Fruit fly (Drosophila melanogaster): Measurements from ENCODE around the gene CG6398.
A peak's percentile ranks its signal among the peaks of the same experiment; 100 is the strongest.

CG6398 gene

DNA sequence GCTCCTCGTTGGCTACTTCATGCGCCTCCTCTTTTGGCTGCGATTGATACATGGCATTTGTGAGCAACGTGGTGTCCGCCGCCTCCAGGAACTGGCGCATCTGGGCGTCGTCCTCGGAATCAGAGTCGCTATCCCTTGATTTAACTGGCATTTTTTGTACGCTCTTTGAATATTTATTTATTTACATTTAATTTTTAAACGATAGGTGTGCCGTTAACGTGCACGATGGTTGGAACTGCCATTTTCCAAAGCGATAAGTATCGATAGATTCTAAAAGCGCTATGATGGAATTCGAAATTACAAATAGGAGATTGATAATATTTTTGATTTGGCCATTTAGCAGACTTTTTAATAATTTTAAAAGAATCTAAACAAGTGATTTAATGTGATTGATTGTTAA is 21.8 kb downstream of the CG6398 start, which contains the start of gene CG32554:
CG32554 (minus strand) TSS at position 229 of the 400 bp plus-strand sequence.
- TF ChIP-seq noc (tag; optimal IDR thresholded peaks at IDR 0.05): no peak

DNA sequence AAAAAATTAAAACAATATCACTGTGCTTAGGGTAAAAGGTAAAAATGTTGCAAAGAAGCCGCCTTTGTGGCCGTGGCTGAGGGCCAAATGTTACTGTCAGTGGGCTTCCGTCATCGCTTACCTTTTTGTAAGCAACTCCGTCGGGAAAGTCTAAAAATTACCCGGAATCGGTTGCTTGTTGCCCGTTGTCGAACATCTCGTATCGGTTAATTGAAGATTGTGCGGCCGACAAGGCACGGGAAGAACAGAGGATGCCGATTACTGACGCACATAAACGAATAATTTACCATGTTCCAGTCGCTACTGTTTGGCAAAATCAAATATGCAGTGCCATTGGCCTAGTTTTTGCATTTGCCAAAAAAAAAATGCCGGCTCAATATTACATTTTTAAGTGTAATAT is 25.4 kb downstream of the CG6398 start, which contains the start of gene Mco4:
Mco4 (minus strand) TSS at position 101 of the 400 bp plus-strand sequence.
- no peak for TF ChIP-seq noc (tag; optimal IDR thresholded peaks at IDR 0.05)

DNA sequence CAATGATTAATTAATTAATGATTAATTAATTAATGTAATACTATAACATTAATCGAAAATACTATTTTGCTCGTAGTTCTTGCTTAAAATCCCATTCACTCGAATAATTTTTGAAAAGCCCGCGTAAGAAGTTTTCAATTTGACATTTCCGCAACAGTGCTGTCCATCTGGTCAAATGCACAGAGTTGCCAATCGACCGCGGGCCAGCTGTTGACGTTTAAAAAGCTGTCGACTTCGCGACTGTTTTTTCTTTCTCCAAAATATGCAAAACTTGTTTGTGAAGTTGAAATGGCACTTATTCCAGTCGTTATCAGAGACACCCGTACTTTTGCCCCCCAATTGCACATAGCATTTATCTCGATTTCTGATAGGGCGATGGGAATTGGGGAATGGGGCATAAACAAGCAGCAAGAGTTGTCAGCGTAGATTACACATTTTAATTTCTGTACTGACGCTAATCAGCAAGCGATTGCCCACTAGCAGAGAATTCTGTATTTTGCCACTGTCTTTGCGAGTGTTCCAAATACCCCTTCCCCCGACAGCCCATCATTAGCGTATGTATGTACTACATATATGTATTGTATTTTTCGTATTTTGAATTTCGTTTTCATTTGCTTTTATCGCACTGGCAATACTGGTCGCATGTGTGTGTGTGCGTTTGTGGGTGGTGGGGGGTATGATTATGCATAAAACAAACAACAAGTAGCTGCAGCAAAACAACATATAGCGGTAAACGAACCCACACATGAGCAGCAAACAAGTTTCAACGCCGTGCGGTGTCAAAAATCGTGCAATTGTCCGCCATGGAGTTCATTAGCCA is 26.0 kb downstream of the CG6398 start, which contains the start of gene Srx:
Srx (plus strand) TSS at position 517 of the 820 bp plus-strand sequence.
- TF ChIP-seq noc (tag; optimal IDR thresholded peaks at IDR 0.05): peak; percentile 54

DNA sequence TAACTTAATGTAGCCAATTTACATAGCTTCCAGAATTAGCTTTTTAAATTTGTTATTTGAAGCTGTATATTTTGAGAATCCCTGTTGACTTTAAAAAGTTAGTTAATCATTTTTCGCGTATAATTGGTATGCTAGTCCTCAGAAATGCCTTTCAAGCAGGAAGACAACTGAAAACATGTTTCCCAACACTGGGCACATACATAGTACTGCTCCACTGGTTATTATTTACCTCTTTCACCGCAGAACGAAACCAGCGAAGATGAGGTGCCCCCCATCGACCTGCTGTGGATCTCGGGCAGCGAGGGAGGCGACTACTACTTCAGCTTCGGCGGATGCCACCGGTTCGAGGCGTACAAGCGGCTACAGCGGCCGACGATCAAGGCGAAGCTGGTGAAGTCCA is 27.2 kb downstream of the CG6398 start:
- no peak for TF ChIP-seq noc (tag; optimal IDR thresholded peaks at IDR 0.05)

DNA sequence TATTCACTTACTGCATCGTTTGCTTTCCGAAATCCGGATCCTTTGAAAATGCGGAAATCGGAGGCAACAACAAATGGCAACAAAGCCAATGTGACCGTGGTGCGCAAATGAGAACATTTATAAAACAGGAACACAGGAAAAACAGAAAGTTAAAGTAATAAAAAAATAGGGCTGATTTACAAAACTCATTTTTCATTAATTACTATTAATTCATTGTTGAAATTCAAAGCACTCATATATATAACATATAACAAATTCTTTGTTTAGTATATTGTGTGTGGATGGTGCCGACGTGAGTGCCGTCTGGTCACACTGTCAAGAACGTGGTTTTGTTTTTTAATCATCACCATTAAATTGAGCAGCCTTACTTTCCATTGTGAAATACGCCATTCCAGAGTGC is 30.1 kb downstream of the CG6398 start, which contains the start of the genes Arp8 and CG6769:
Arp8 (minus strand) TSS at position 90 of the 400 bp plus-strand sequence.
CG6769 (plus strand) TSS at position 292 of the 400 bp plus-strand sequence.
- no peak for TF ChIP-seq noc (tag; optimal IDR thresholded peaks at IDR 0.05)

DNA sequence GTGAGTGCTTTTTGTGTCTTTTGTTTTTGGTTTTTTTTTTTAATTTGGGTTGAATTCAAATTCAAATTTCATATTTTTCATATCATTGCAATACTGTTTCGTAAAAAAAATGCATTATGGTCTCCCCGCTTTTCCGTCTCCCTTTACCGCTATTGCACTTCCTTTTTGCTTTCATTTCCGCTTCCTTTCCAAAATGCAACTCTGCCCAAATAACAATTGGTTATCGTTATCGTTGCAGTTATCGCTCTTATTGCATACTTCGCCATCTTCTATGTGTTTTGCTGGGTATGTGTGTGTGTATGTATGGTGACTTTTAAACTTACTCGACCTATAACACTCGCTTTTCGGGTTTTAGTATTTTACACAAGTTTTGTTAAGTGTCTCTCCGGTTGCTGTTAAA is 34.5 kb downstream of the CG6398 start:
- no peak for TF ChIP-seq noc (tag; optimal IDR thresholded peaks at IDR 0.05)

DNA sequence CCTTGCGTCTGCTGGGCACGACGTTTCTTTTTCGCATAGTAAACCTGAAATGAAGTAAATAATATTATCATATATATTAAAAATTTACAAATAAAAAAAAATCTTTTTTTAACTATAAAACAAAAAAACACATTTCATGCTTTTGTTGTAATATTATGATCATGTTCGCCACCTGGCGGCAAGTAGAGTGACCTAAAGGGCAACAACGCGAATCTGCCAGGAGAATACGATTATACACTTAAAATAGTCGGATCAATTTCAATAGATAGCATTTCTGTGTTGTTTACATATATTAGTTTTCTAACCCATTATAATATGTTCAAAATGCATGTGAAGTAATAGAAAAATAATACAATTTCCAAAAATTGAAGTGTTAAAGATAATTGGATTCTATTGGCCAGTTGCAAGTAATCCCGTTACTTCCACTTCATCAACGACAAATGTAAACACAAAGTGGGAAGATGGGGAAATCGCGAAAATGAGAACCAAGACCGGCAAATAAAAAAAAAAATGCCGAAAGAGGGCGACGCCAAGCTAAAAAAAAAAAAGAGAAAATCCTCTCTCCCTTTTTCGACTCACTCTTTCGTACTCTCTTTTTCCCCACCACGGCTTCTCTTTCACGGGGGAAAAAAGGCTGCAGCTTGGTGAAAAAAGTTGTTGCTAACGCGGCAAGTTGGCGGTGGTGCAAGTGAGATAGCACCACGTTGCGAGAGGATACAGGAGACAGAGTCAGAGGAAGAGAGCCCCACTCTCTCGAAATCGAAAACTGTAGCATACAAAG is 40.2 kb downstream of the CG6398 start:
- TF ChIP-seq noc (tag; optimal IDR thresholded peaks at IDR 0.05): no peak

DNA sequence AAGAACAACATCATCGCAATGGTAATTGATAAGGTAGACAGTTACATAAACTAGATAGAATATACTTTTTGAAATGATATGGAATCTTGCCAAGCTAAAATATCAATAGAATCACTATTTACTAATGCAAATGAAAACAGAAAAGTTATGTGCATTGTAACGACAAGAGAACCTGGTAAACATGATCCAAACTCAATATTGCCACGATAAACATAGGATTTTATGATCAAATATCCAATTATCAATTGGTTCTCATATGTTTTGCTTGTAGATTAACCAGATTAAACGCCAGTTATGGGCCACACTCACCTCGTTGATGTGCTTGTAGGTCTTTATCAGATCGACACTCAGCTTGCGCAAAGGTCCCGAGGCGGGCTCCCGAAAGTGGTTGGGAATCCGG is 41.7 kb downstream of the CG6398 start:
- no peak for TF ChIP-seq noc (tag; optimal IDR thresholded peaks at IDR 0.05)

DNA sequence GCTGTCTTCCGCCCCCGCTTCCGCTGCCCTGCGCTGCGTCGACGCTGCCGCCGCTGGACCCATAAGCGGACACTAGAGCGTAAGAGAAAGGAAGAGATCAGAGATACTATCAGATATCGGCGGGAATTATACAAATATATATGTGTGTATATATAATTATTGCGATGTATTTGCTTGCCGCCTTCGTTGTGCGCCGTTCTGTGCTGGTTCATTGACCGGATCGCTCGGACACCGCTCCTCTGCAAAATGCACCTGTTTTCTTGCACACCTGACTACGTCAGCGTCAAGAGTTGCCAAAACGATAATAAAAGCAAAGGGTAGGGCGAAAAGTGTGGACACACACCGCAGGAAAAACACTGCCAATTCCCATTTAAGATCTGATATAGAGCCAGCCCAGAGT is 42.7 kb downstream of the CG6398 start:
- no peak for TF ChIP-seq noc (tag; optimal IDR thresholded peaks at IDR 0.05)

DNA sequence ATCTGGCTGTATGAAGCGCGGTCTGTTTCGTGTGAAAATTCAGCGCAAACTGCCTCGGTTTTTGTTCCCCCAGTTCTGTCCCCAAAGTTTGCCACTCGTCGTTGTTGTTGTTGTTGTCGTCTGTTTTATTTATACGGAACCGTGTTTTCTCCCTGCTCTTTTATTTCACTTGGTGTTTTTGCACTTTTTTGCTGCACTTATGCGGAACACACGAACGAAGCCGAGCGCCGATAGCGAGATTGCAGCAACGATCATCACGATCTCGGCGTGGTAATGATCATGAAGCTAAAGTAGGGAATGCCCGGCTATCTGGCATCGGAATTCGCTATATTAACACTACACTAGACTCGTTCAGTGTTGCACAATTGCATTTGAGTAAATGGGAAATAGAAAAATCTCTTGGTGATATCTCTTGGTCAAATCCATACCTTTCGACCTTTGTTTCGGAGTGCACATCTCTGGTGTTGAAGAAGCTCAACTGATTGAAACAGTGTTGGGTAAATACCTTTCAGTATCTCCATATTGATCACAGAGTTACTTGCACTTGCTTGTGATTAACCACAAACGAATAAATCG is 44.5 kb downstream of the CG6398 start:
- no peak for TF ChIP-seq noc (tag; optimal IDR thresholded peaks at IDR 0.05)

DNA sequence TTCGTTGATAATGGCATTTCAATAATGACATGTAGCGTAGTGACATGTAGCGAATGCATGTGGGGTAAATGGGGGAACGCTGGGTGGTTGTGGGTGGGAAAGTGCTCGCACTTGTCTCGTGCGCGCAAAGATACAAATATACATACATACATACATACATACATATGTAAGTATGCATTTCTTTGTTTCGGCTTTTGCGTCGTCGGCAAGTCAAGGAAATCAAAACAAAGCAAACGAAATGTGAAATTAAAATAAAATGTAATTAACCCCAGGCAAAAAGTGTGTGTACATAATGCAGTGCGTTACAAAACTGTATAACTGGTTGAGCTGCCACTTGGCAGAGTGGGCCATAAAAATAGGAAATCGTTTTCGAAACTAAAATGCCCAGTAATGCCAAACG is 45.1 kb downstream of the CG6398 start:
- TF ChIP-seq noc (tag; optimal IDR thresholded peaks at IDR 0.05): no peak

DNA sequence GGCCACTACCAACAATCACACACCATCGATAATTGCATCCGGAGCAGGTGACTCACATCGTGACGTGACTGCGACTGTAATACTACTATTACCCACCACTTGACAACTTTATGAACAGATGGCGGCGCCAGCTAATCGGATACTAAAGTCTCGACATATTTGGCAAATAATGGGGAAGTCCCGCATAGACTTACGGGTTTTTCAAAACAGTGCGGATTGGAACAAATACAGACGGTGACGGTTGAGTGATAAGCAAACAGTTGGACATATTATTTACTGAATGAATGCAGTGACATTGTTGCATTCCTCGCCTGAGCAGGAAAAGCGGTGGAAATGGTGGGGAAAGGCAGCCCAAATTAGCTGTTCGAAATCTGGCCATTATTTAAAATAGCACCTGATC is 45.9 kb downstream of the CG6398 start:
- TF ChIP-seq noc (tag; optimal IDR thresholded peaks at IDR 0.05): no peak

DNA sequence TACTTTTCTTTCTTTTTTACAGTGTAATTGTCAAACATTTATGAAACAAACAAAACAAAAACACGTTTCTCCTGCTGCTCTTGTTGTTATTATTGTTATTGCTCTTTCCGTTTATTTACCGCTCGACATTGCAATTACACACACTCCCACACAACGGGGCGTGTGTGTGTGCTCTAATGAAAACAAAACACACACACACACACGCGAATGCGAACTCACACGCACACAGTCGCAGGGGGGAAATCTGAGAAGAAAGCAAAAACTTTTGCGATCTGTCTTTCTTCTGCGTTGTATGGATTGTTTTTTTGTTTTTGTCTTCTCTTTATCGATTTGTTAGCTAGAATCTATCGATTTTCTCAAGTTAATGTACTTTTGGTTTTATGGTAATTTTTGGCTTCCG is 47.3 kb downstream of the CG6398 start:
- no peak for TF ChIP-seq noc (tag; optimal IDR thresholded peaks at IDR 0.05)

DNA sequence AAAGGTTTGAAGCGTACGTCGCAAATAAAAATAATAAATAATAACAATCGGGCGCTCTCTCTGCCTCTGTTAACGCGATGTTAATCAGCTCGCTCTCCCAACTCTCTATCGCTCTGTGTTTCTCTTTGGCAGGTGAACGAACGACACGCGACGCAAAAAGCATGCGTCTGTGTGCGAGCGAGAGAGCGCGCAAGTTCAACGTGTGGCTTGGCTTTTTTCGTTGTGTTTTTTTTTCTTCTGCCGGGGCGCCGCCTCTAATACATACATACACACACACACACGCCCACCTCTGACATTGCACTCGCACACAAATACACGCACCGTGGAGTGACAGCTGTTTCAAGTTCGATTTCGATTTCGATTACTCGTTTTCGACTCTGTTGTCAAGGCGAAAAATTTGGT is 48.0 kb downstream of the CG6398 start:
- TF ChIP-seq noc (tag; optimal IDR thresholded peaks at IDR 0.05): no peak

DNA sequence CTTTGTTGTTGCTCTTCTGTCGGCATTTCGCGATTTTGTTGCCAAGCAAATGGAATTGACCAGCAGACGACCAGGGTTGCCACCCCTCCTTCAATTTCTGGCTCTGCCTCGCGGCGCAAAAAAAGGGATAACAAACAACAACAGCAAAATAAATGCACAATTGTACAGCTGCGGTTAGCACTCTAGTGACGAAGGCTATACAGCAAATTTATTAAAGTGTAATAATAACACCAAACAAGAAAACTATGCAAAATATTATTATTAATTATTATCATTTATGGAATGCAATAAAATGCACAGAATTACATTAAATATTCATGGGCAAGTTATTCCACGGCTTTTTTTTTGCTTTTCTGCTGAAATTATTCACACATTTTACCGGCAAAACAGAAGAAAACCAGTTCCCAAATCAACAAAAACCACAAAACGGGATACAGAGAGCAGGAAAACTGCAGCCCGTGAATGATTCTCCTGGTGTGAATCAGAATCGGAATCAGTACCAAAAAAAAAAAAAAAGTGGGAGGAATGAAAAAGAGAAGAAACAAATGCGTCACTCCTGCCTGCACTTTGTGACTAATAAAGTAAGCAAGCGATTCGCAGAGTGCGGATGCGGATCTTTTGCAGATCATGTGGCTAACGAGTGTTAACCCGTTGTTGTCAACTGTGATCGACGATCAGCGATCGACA is 48.7 kb downstream of the CG6398 start:
- TF ChIP-seq noc (tag; optimal IDR thresholded peaks at IDR 0.05): no peak

All from whole organism, larva.